Worm (Caenorhabditis elegans): Measurements from ENCODE around the gene cdc-25.2.

ce11 chrV:1583242-1583641, 16.4 kb downstream of the cdc-25.2 start:
- TF ChIP-seq ztf-11 (tag; optimal IDR thresholded peaks at IDR 0.05) (no peak), snpc-4 (tag; optimal IDR thresholded peaks at IDR 0.05) (no peak), F10B5.3 (tag; optimal IDR thresholded peaks at IDR 0.05) (no peak), unc-62 (GFP tag; optimal IDR thresholded peaks at IDR 0.05 in 1 of 2) (no peak), unc-62 (tag; optimal IDR thresholded peaks at IDR 0.05) (no peak), daf-12 (tag; optimal IDR thresholded peaks at IDR 0.05) (no peak), daf-8 (GFP tag; IDR thresholded peaks at IDR 0.05) (no peak)
